Worm (Caenorhabditis elegans): Measurements from ENCODE around the gene aexr-1.

- no peak for TF ChIP-seq pes-1 (GFP tag; IDR thresholded peaks at IDR 0.05)
- no peak for TF ChIP-seq ceh-36 (tag; optimal IDR thresholded peaks at IDR 0.05)
- TF ChIP-seq sea-1 (GFP tag; conservative IDR thresholded peaks at IDR 0.05): no peak
- TF ChIP-seq flt-1 (GFP tag; IDR thresholded peaks at IDR 0.05): no peak
- TF ChIP-seq tbx-11 (GFP tag; IDR thresholded peaks at IDR 0.05): no peak
- TF ChIP-seq scrt-1 (GFP tag; IDR thresholded peaks at IDR 0.05): no peak
- no peak for TF ChIP-seq hmbx-1 (tag; optimal IDR thresholded peaks at IDR 0.05)
- TF ChIP-seq tra-4 (tag; optimal IDR thresholded peaks at IDR 0.05): no peak
Observed at ce11 chrX:6656251-6656650, 21.2 kb upstream of the aexr-1 start.
